Worm (Caenorhabditis elegans) whole organism, L1 larva: ENCODE results near the gene Y54G2A.36.
"Not testable (repeated sequence)": the region's sequence is repeated elsewhere in the genome, so short reads cannot be mapped to it uniquely, and the experiment has no call there.

ENCODE experiments used
- C16A3.4 ChIP-seq: fragments of 150-350 bp; optimal IDR thresholded peaks from 2 replicates; lab custom pipeline; 2014; ENCODE audit warnings: missing biosample characterization, missing genetic modification characterization
- F16B12.6 ChIP-seq: fragments of 150-350 bp; optimal IDR thresholded peaks from 2 replicates; lab custom pipeline; 2014; ENCODE audit warnings: missing biosample characterization, missing genetic modification characterization
- Y116A8C.19 ChIP-seq: sonication (generic microtip); optimal IDR thresholded peaks from 2 replicates; lab custom pipeline; 2016; ENCODE audit warnings: missing compliant biosample characterization, missing genetic modification characterization, borderline replicate concordance
- ceh-63 ChIP-seq: fragments of 200-800 bp; sonication (Bioruptor generic); optimal IDR thresholded peaks from 2 replicates; lab custom pipeline; 2018; ENCODE audit warnings: mild to moderate bottlenecking, missing genetic modification characterization, missing compliant biosample characterization
- ceh-8 ChIP-seq: fragments of 200-800 bp; sonication (Bioruptor generic); optimal IDR thresholded peaks from 2 replicates; lab custom pipeline; 2018; ENCODE audit warnings: mild to moderate bottlenecking, missing genetic modification characterization, moderate library complexity, missing compliant biosample characterization
- ceh-88 ChIP-seq: fragments of 200-800 bp; sonication (Bioruptor generic); IDR thresholded peaks from 2 replicates; pipeline ENCODE4 v1.3.6; 2022; ENCODE audit warnings: missing genetic modification characterization, missing compliant biosample characterization
- ces-1 ChIP-seq: fragments of 150-350 bp; optimal IDR thresholded peaks from 2 replicates; lab custom pipeline; 2014; ENCODE audit warnings: missing biosample characterization, missing genetic modification reagents, missing genetic modification characterization
- dpl-1 ChIP-seq, 3 experiments: fragments of 150-350 bp in 2 of 3; sonication (generic microtip) in 1 of 3; optimal IDR thresholded peaks; 2 replicates each; lab custom pipeline; 2014 to 2017; ENCODE audit warnings: missing biosample characterization in 3 of 3, missing genetic modification characterization in 3 of 3, missing genetic modification reagents in 3 of 3
- dsc-1 ChIP-seq: sonication (generic microtip); optimal IDR thresholded peaks from 2 replicates; lab custom pipeline; 2016; ENCODE audit warnings: mild to moderate bottlenecking, missing genetic modification characterization, missing compliant biosample characterization
- efl-1 ChIP-seq, 4 experiments: fragments of 150-350 bp; optimal IDR thresholded peaks in 3 of 4; peaks in 1 of 4; 1 replicate in 1 of 4; 2 replicates in 3 of 4; lab custom pipeline; 2014; ENCODE audit warnings: missing biosample characterization in 2 of 4, missing genetic modification characterization in 2 of 4, missing genetic modification reagents in 2 of 4
- egl-13 ChIP-seq: sonication (generic microtip); optimal IDR thresholded peaks from 2 replicates; lab custom pipeline; 2016; ENCODE audit warnings: missing genotype, missing genetic modification reagents, missing genetic modification characterization, missing compliant biosample characterization
- elt-3 ChIP-seq, 6 experiments: fragments of 150-350 bp in 1 of 6; sonication (generic microtip); optimal IDR thresholded peaks; 2 replicates each; lab custom pipeline; 2017 to 2018; ENCODE audit warnings: missing biosample characterization in 6 of 6, missing genetic modification characterization in 6 of 6, inconsistent platforms in 1 of 6
- fkh-8 ChIP-seq: sonication (generic microtip); optimal IDR thresholded peaks from 2 replicates; lab custom pipeline; 2016; ENCODE audit warnings: mild to moderate bottlenecking, missing genetic modification characterization, missing compliant biosample characterization
- grh-1 ChIP-seq: fragments of 200-800 bp; sonication (Bioruptor generic); IDR thresholded peaks from 2 replicates; pipeline ENCODE4 v1.3.6; 2022; ENCODE audit warnings: missing genetic modification reagents, missing genetic modification characterization, missing compliant biosample characterization
- isw-1 ChIP-seq: fragments of 200-800 bp; sonication (Bioruptor generic); IDR thresholded peaks from 2 replicates; pipeline ENCODE4 v1.3.6; 2022; ENCODE audit warnings: missing genetic modification characterization, missing compliant biosample characterization
- lin-14 ChIP-seq: fragments of 200-800 bp; sonication (Bioruptor generic); optimal IDR thresholded peaks from 2 replicates; lab custom pipeline; 2018; ENCODE audit warnings: mild to moderate bottlenecking, missing genetic modification characterization, moderate library complexity, missing compliant biosample characterization
- lin-35 ChIP-seq, 2 experiments: fragments of 150-350 bp; optimal IDR thresholded peaks; 2 replicates each; lab custom pipeline; 2014; ENCODE audit warnings: missing biosample characterization in 2 of 2, missing genetic modification characterization in 2 of 2, missing genetic modification reagents in 2 of 2
- lsy-2 ChIP-seq, 2 experiments: fragments of 150-350 bp; optimal IDR thresholded peaks; 2 replicates each; lab custom pipeline; 2014; ENCODE audit warnings: missing biosample characterization in 2 of 2, missing genetic modification characterization in 2 of 2
- mab-9 ChIP-seq: fragments of 200-800 bp; sonication (Bioruptor generic); IDR thresholded peaks from 2 replicates; pipeline ENCODE4 v1.3.6; 2022; ENCODE audit warnings: missing genetic modification reagents, missing genetic modification characterization, missing compliant biosample characterization
- nhr-12 ChIP-seq: sonication (generic microtip); optimal IDR thresholded peaks from 2 replicates; lab custom pipeline; 2017; ENCODE audit warnings: missing biosample characterization, missing genetic modification characterization
- nhr-19 ChIP-seq: fragments of 200-800 bp; sonication (Bioruptor generic); conservative IDR thresholded peaks from 2 replicates; pipeline ENCODE4 v1.3.6; 2022; ENCODE audit warnings: missing genetic modification characterization, missing compliant biosample characterization
- nhr-28 ChIP-seq: fragments of 150-350 bp; optimal IDR thresholded peaks from 2 replicates; lab custom pipeline; 2014; ENCODE audit warnings: missing biosample characterization, missing genetic modification characterization
- nhr-47 ChIP-seq: sonication (generic microtip); optimal IDR thresholded peaks from 2 replicates; lab custom pipeline; 2016; ENCODE audit warnings: mild to moderate bottlenecking, missing genetic modification characterization, moderate library complexity, missing compliant biosample characterization
- nhr-71 ChIP-seq: sonication (generic microtip); optimal IDR thresholded peaks from 2 replicates; lab custom pipeline; 2016; ENCODE audit warnings: mild to moderate bottlenecking, missing genetic modification characterization, moderate library complexity, missing compliant biosample characterization
- nhr-76 ChIP-seq: sonication (generic microtip); optimal IDR thresholded peaks from 2 replicates; lab custom pipeline; 2017; ENCODE audit warnings: missing biosample characterization, missing genetic modification characterization
- nhr-85 ChIP-seq: sonication (generic microtip); peaks from one replicate; lab custom pipeline; 2016; ENCODE audit warnings: missing genetic modification characterization, inconsistent platforms, missing compliant biosample characterization
- nhr-90 ChIP-seq: sonication (generic microtip); optimal IDR thresholded peaks from 2 replicates; lab custom pipeline; 2016; ENCODE audit warnings: mild to moderate bottlenecking, missing genetic modification characterization, missing compliant biosample characterization; ENCODE audit not compliant: poor library complexity
- rnt-1 ChIP-seq: sonication (generic microtip); optimal IDR thresholded peaks from 2 replicates; lab custom pipeline; 2016; ENCODE audit warnings: mild to moderate bottlenecking, missing genetic modification characterization, moderate library complexity, missing compliant biosample characterization
- snu-23 ChIP-seq: sonication (generic microtip); optimal IDR thresholded peaks from 2 replicates; lab custom pipeline; 2016; ENCODE audit warnings: missing genetic modification characterization, missing compliant biosample characterization
- sup-37 ChIP-seq: fragments of 200-800 bp; sonication (Bioruptor generic); optimal IDR thresholded peaks from 2 replicates; lab custom pipeline; 2018; ENCODE audit warnings: mild to moderate bottlenecking, missing genetic modification characterization, missing compliant biosample characterization
- swsn-7 ChIP-seq: sonication (generic microtip); optimal IDR thresholded peaks from 2 replicates; lab custom pipeline; 2016; ENCODE audit warnings: missing genetic modification characterization, missing compliant biosample characterization
- tbx-2 ChIP-seq: sonication (generic microtip); optimal IDR thresholded peaks from 2 replicates; lab custom pipeline; 2016; ENCODE audit warnings: missing genetic modification characterization, missing compliant biosample characterization
- tlp-1 ChIP-seq: fragments of 150-350 bp; optimal IDR thresholded peaks from 2 replicates; lab custom pipeline; 2014; ENCODE audit warnings: missing biosample characterization, missing genetic modification characterization
- unc-86 ChIP-seq: sonication (generic microtip); optimal IDR thresholded peaks from 2 replicates; lab custom pipeline; 2016; ENCODE audit warnings: missing genetic modification characterization, missing compliant biosample characterization
- xbp-1 ChIP-seq: sonication (generic microtip); optimal IDR thresholded peaks from 2 replicates; lab custom pipeline; 2016; ENCODE audit warnings: missing genetic modification characterization, missing compliant biosample characterization
- zip-4 ChIP-seq: fragments of 200-800 bp; sonication (Bioruptor generic); optimal IDR thresholded peaks from 2 replicates; lab custom pipeline; 2018; ENCODE audit warnings: mild to moderate bottlenecking, missing genetic modification characterization, moderate library complexity, missing compliant biosample characterization

Gene Y54G2A.36

DNA sequence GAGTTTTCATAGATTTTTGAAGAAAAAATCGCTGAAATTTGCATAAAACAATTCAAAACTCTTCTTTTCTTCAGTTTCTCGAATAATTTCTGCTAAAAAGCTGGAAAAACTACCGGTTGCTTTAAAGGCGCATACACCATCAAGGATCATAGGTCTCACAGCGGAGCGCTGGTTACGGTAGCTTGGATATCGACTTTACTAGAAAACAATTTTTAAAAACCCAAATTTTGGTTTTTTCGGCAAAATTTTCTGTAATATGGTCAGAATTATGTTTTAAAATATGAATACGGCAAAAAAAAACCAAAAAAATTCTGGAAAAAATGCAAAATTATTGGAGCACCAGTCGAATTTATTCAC, 4.0 kb upstream of the Y54G2A.36 start:
- TF ChIP-seq tlp-1 (tag; lab: Kevin White, UChicago) (no peak), sup-37 (GFP tag; lab: Kevin White, UChicago) (no peak), ceh-8 (GFP tag; lab: Kevin White, UChicago) (no peak), lsy-2 (tag; optimal IDR thresholded peaks at IDR 0.05; lab: Kevin White, UChicago) (no peak), Y116A8C.19 (no peak), elt-3 (tag; optimal IDR thresholded peaks at IDR 0.05; lab: Kevin White, UChicago) (no peak), ceh-63 (GFP tag; lab: Kevin White, UChicago) (no peak), dpl-1 (GFP tag; optimal IDR thresholded peaks at IDR 0.05; lab: Kevin White, UChicago) (no peak), C16A3.4 (no peak), tbx-2 (tag; lab: Kevin White, UChicago) (no peak), zip-4 (no peak), fkh-8 (tag; lab: Kevin White, UChicago) (no peak), nhr-76 (tag; lab: Kevin White, UChicago) (no peak), nhr-28 (no peak), nhr-12 (tag; lab: Kevin White, UChicago) (no peak)

DNA sequence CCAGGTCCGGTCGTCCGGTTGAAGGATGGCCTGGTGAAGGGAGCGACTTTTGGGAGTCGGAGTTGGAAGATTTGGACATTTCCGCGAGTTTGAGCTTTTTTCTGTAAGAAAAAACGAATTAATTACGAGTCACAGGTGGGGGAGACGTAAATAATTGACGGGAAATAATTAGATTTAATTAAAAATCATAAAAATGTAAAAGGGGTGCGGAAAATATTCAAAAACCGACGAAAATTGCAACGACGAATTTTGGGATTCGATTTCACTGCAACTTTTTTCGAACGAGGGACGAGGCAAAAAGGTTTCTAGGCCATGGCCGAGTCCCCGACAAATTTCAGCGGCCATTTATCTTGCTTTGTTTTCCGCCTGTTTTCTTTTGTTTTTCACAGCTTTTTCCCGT, 2.9 kb upstream of the Y54G2A.36 start, which contains the start of gene Y54G2A.19:
Gene Y54G2A.19, minus strand, starts transcription at position 101 of the 400 bp plus-strand sequence.
- not testable (repeated sequence) for TF ChIP-seq dpl-1 (GFP tag; optimal IDR thresholded peaks at IDR 0.05; lab: Kevin White, UChicago); xbp-1; ces-1

DNA sequence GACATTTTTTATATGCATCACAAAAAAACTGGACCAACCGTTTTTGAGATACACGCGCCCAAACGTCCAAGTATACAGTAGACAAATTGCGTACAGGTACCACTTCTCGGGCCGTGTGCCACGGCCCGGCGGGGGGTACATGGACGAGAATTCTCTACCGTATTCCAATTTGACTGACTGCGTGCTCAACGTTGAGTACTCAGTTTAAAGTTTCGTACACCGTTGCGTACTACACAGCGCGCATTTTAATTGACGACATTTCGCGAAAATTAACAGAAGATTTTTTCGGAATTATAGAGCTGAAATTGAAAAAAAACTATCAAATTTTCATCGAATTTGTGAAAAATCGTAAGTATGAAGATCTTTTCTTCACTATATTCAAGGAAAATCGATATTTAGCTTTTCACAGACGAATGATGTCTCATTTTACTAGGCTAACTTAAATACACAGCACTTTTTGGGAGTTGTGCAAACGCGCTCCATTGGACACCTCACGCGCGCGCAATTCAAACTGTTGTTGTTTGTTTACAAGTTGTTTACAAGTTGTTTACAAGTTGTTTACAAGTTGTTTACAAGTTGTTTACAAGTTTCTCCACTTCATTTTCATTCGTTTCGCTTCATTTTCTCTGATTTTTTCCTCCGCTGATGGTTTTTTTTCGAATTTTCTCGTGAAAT, 1.4 kb upstream of the Y54G2A.36 start:
- peak; percentile 3 for TF ChIP-seq egl-13 (tag; lab: Kevin White, UChicago)
- TF ChIP-seq nhr-19 (GFP tag; lab: Robert Waterston, UW), result peak; percentile 77
- TF ChIP-seq tbx-2 (tag; lab: Kevin White, UChicago), result peak; percentile 34
- TF ChIP-seq unc-86, result peak; percentile 29
- 0 out of 2 replicates have a peak, but pooled peaks have one; percentile 45 for TF ChIP-seq mab-9 (GFP tag; lab: Robert Waterston, UW)
- TF ChIP-seq dsc-1 (tag; lab: Kevin White, UChicago), result peak; percentile 32
- TF ChIP-seq dpl-1 (GFP tag; optimal IDR thresholded peaks at IDR 0.05; lab: Kevin White, UChicago), result peak in 1 of 3 experiments; percentile 65
- TF ChIP-seq snu-23 (GFP tag; lab: Kevin White, UChicago), result peak; percentile 19
- TF ChIP-seq isw-1 (GFP tag; lab: Robert Waterston, UW), result peak; percentile 30
- peak in 1 of 2 experiments; percentile 5 for TF ChIP-seq lin-35 (GFP tag; optimal IDR thresholded peaks at IDR 0.05; lab: Kevin White, UChicago)
- peak; percentile 40 for TF ChIP-seq lin-14 (GFP tag; lab: Kevin White, UChicago)
- TF ChIP-seq nhr-71, result peak; percentile 64
- peak; percentile 58 for TF ChIP-seq xbp-1
- TF ChIP-seq efl-1 (optimal IDR thresholded peaks at IDR 0.05; lab: Kevin White, UChicago), result peak; percentile 49 to 68
- peak; percentile 69 to 94 for TF ChIP-seq efl-1 (GFP tag; optimal IDR thresholded peaks at IDR 0.05 in 1 of 2; lab: Kevin White, UChicago)
- peak; percentile 34 for TF ChIP-seq swsn-7 (tag; lab: Kevin White, UChicago)
- peak; percentile 69 for TF ChIP-seq grh-1 (GFP tag; lab: Robert Waterston, UW)
- TF ChIP-seq lsy-2 (tag; optimal IDR thresholded peaks at IDR 0.05; lab: Kevin White, UChicago), result peak; percentile 55 to 56
- peak; percentile 14 for TF ChIP-seq F16B12.6 (tag; lab: Kevin White, UChicago)
- TF ChIP-seq nhr-47 (tag; lab: Kevin White, UChicago), result peak; percentile 75
- peak; percentile 15 for TF ChIP-seq nhr-90 (tag; lab: Kevin White, UChicago)
- TF ChIP-seq rnt-1, result peak; percentile 48
- peak; percentile 70 for TF ChIP-seq ceh-88 (GFP tag; lab: Robert Waterston, UW)
- peak; percentile 65 for TF ChIP-seq nhr-85 (tag; lab: Kevin White, UChicago)
